Worm (Caenorhabditis elegans): Measurements from ENCODE around the gene dnj-18.

Gene dnj-18

ce11 chrIII:4689595-4689994 is 8.3 kb upstream of the dnj-18 start (continued):
- peak; percentile 87 for TF ChIP-seq sdz-12 (GFP tag; optimal IDR thresholded peaks at IDR 0.05)
- TF ChIP-seq egl-43 (GFP tag; IDR thresholded peaks at IDR 0.05): peak; percentile 94
- TF ChIP-seq dmd-9 (GFP tag; IDR thresholded peaks at IDR 0.05): peak; percentile 84
- peak; percentile 93 for TF ChIP-seq dmd-8 (GFP tag; IDR thresholded peaks at IDR 0.05)
- TF ChIP-seq ZK337.2 (GFP tag; IDR thresholded peaks at IDR 0.05): no peak
- no peak for TF ChIP-seq zag-1 (tag; optimal IDR thresholded peaks at IDR 0.05)
- no peak for TF ChIP-seq lin-15B (tag; optimal IDR thresholded peaks at IDR 0.05)
- peak; percentile 78; the same call in 1 of the 2 replicates for TF ChIP-seq F44E2.7 (GFP tag; IDR thresholded peaks at IDR 0.05)
- TF ChIP-seq nhr-10 (tag; optimal IDR thresholded peaks at IDR 0.05): no peak
- no peak for TF ChIP-seq nhr-25 (tag; optimal IDR thresholded peaks at IDR 0.05; ENCODE audit: borderline replicate concordance, insufficient read depth)
- TF ChIP-seq lin-1 (GFP tag; IDR thresholded peaks at IDR 0.05): peak; percentile 86
- peak; percentile 66 for TF ChIP-seq rbr-2 (tag; optimal IDR thresholded peaks at IDR 0.05)
- TF ChIP-seq mdl-1 (tag; optimal IDR thresholded peaks at IDR 0.05): peak in 1 of 2 experiments; percentile 73
- peak; percentile 76 for TF ChIP-seq dve-1 (tag; optimal IDR thresholded peaks at IDR 0.05; ENCODE audit: insufficient read depth)
- TF ChIP-seq ztf-11 (tag; optimal IDR thresholded peaks at IDR 0.05): no peak
- TF ChIP-seq R02D3.7 (tag; optimal IDR thresholded peaks at IDR 0.05): peak; percentile 36
- TF ChIP-seq spr-3 (GFP tag; optimal IDR thresholded peaks at IDR 0.05): peak; percentile 83
- TF ChIP-seq ces-1 (GFP tag; optimal IDR thresholded peaks at IDR 0.05): no peak
- peak; percentile 30 for TF ChIP-seq F37D6.2 (tag; optimal IDR thresholded peaks at IDR 0.05)
- peak; percentile 89 for TF ChIP-seq pha-4 (GFP tag; IDR thresholded peaks at IDR 0.05)
- peak; percentile 53 for TF ChIP-seq pha-4 (tag; optimal IDR thresholded peaks at IDR 0.05)
- peak; percentile 48 for TF ChIP-seq nhr-28 (tag; optimal IDR thresholded peaks at IDR 0.05)
- TF ChIP-seq Y5F2A.4 (GFP tag; optimal IDR thresholded peaks at IDR 0.05): peak; percentile 75
- peak; percentile 51 for TF ChIP-seq nhr-6 (tag; optimal IDR thresholded peaks at IDR 0.05)
- TF ChIP-seq mdt-29 (GFP tag; IDR thresholded peaks at IDR 0.05): peak; percentile 84; the same call in 1 of the 2 replicates
- TF ChIP-seq zip-11 (GFP tag; IDR thresholded peaks at IDR 0.05): peak; percentile 71; the same call in 1 of the 2 replicates
- TF ChIP-seq lin-38 (GFP tag; IDR thresholded peaks at IDR 0.05): peak; percentile 83
- TF ChIP-seq unc-130 (GFP tag; optimal IDR thresholded peaks at IDR 0.05): peak; percentile 84
- TF ChIP-seq hmg-1.1 (GFP tag; IDR thresholded peaks at IDR 0.05): peak; percentile 80
- no peak for TF ChIP-seq fkh-10 (GFP tag; optimal IDR thresholded peaks at IDR 0.05)
- peak; percentile 81 for TF ChIP-seq Y48G9A.11 (GFP tag; IDR thresholded peaks at IDR 0.05)
- peak; percentile 91 for TF ChIP-seq nhr-41 (GFP tag; IDR thresholded peaks at IDR 0.05)
- TF ChIP-seq unc-39 (tag; optimal IDR thresholded peaks at IDR 0.05): no peak
- TF ChIP-seq php-3 (GFP tag; IDR thresholded peaks at IDR 0.05): peak; percentile 55
- peak; percentile 75 for TF ChIP-seq ztf-7 (tag; optimal IDR thresholded peaks at IDR 0.05)
- peak; percentile 53 for TF ChIP-seq nhr-11 (tag; optimal IDR thresholded peaks at IDR 0.05)
- TF ChIP-seq unc-62 (GFP tag; optimal IDR thresholded peaks at IDR 0.05 in 1 of 2): no peak
- no peak for TF ChIP-seq unc-62 (tag; optimal IDR thresholded peaks at IDR 0.05)
- TF ChIP-seq nhr-42 (GFP tag; IDR thresholded peaks at IDR 0.05): peak; percentile 81
- TF ChIP-seq egl-27 (tag; optimal IDR thresholded peaks at IDR 0.05): no peak
- TF ChIP-seq ctbp-1 (GFP tag; IDR thresholded peaks at IDR 0.05): peak; percentile 84
- TF ChIP-seq daf-16 (GFP tag; optimal IDR thresholded peaks at IDR 0.05): peak; percentile 70 to 80
- peak; percentile 68 for TF ChIP-seq daf-16 (tag; optimal IDR thresholded peaks at IDR 0.05)
- peak; percentile 90 for TF ChIP-seq aha-1 (tag)
- peak; percentile 81 for TF ChIP-seq spr-1 (tag; optimal IDR thresholded peaks at IDR 0.05)
- TF ChIP-seq madf-5 (GFP tag; IDR thresholded peaks at IDR 0.05): peak; percentile 59 to 88; a peak in 2 of 4 replicates
- TF ChIP-seq ZK546.5 (tag; optimal IDR thresholded peaks at IDR 0.05): no peak
- no peak for TF ChIP-seq lin-39 (tag; optimal IDR thresholded peaks at IDR 0.05)
- peak; percentile 84 for TF ChIP-seq D1046.2 (GFP tag; IDR thresholded peaks at IDR 0.05)
- peak; percentile 60 for TF ChIP-seq dpl-1 (GFP tag; optimal IDR thresholded peaks at IDR 0.05)
- TF ChIP-seq F10B5.3 (tag; optimal IDR thresholded peaks at IDR 0.05): peak; percentile 60
- peak; percentile 78 for TF ChIP-seq T26A8.4 (GFP tag; IDR thresholded peaks at IDR 0.05)
- TF ChIP-seq hif-1 (tag; optimal IDR thresholded peaks at IDR 0.05): peak in 1 of 2 experiments; percentile 74
